Worm (Caenorhabditis elegans) whole organism, L4 larva: ENCODE measurements around the gene fut-5.

Experiments
- F37D6.2 ChIP-seq: sonication (generic microtip); optimal IDR thresholded peaks from 2 replicates; lab custom pipeline; 2016; ENCODE audit warnings: mild to moderate bottlenecking, missing genetic modification characterization, missing compliant biosample characterization
- attf-4 ChIP-seq: sonication (generic microtip); optimal IDR thresholded peaks from 3 replicates; lab custom pipeline; 2017; ENCODE audit warnings: missing biosample characterization, missing genetic modification characterization
- dpl-1 ChIP-seq: fragments of 150-350 bp; optimal IDR thresholded peaks from 2 replicates; lab custom pipeline; 2014; ENCODE audit warnings: missing biosample characterization, missing genetic modification reagents, missing genetic modification characterization
- lin-13 ChIP-seq: fragments of 150-350 bp; optimal IDR thresholded peaks from 2 replicates; lab custom pipeline; 2014; ENCODE audit warnings: missing biosample characterization, missing genetic modification reagents, missing genetic modification characterization
- lin-29 ChIP-seq: fragments of 200-800 bp; sonication (Bioruptor generic); IDR thresholded peaks from 2 replicates; pipeline ENCODE4 v1.3.6; 2022; ENCODE audit warnings: missing genetic modification reagents, missing genetic modification characterization, missing compliant biosample characterization
- madf-9 ChIP-seq: fragments of 200-800 bp; sonication (Bioruptor generic); conservative IDR thresholded peaks from 2 replicates; pipeline ENCODE4 v1.3.6; 2022; ENCODE audit warnings: missing genetic modification reagents, missing genetic modification characterization, missing compliant biosample characterization
- mep-1 ChIP-seq: fragments of 150-350 bp; sonication (generic microtip); optimal IDR thresholded peaks from 3 replicates; lab custom pipeline; 2014; ENCODE audit warnings: missing biosample characterization, missing genetic modification characterization
- nhr-10 ChIP-seq: fragments of 150-350 bp; optimal IDR thresholded peaks from 2 replicates; lab custom pipeline; 2014; ENCODE audit warnings: missing biosample characterization, missing genetic modification characterization
- nhr-76 ChIP-seq: fragments of 150-350 bp; optimal IDR thresholded peaks from 2 replicates; lab custom pipeline; 2014; ENCODE audit warnings: missing biosample characterization, missing genetic modification characterization
- zip-2 ChIP-seq: fragments of 150-350 bp; optimal IDR thresholded peaks from 2 replicates; lab custom pipeline; 2014; ENCODE audit warnings: missing biosample characterization, missing genetic modification characterization

Gene fut-5

ce11 chrII:4616443-4616842, 51.0 kb downstream of the fut-5 start, which contains the start of gene clec-136:
Gene clec-136 (minus strand): TSS chrII:4616543.
- TF ChIP-seq attf-4: no peak
- TF ChIP-seq F37D6.2: no peak
- TF ChIP-seq nhr-76 (tag; lab: Kevin White, UChicago): no peak
- TF ChIP-seq zip-2 (tag; lab: Kevin White, UChicago): no peak
- no peak for TF ChIP-seq dpl-1 (GFP tag; lab: Kevin White, UChicago)
- TF ChIP-seq mep-1 (tag; lab: Kevin White, UChicago): no peak
- TF ChIP-seq madf-9 (GFP tag; lab: Robert Waterston, UW): no peak
- no peak for TF ChIP-seq nhr-10 (tag; lab: Kevin White, UChicago)
- TF ChIP-seq lin-29 (GFP tag; lab: Robert Waterston, UW): no peak
- no peak for TF ChIP-seq lin-13
